Fruit fly (Drosophila melanogaster) whole organism: Measurements from ENCODE around the gene CG42449.

Source experiments
- CG8478 ChIP-seq: fragments of >200 bp; optimal IDR thresholded peaks from 2 replicates; lab custom pipeline; 2018; ENCODE audit warnings: inconsistent platforms
- Dll ChIP-seq: fragments of >200 bp; optimal IDR thresholded peaks from 2 replicates; lab custom pipeline; 2017
- pan ChIP-seq: fragments of >200 bp; optimal IDR thresholded peaks from 2 replicates; lab custom pipeline; 2017
- psq ChIP-seq: fragments of >200 bp; optimal IDR thresholded peaks from 2 replicates; lab custom pipeline; 2017
- usp ChIP-seq: fragments of >200 bp; optimal IDR thresholded peaks from 2 replicates; lab custom pipeline; 2017; ENCODE audit warnings: missing biosample characterization, missing genetic modification characterization, mixed read lengths

DNA sequence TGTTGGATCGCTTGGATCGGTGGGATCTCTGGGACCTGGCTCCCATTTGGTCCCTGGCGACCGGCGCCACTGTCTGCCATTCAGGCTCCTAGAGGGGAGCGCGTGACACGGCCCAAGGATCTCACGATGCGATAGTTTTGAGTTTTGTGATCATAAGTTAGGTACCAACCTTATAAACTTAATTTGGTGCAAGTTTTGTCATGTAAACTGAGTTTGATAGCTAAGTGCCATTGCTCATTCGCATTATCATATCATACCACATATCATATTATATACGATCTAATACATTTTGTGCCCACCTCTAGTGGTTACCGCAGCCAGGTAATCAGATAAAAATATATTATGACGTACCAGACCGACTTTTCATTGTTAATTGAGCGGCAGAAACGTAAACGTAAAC, 12.9 kb downstream of the CG42449 start:
- TF ChIP-seq pan (lab: Kevin White, UChicago) (no peak), psq (lab: Kevin White, UChicago) (no peak), usp (no peak), Dll (lab: Kevin White, UChicago) (no peak), CG8478 (no peak)
